Fruit fly (Drosophila melanogaster): Measurements from ENCODE around the gene CG31467.

CG31467 gene

dm6 chr3R:10669950-10670349, 36.7 kb downstream of the CG31467 start:
- TF ChIP-seq esn (GFP tag; optimal IDR thresholded peaks at IDR 0.05) (peak; percentile 36), Lpt (GFP tag; optimal IDR thresholded peaks at IDR 0.05) (no peak), ss (GFP tag; optimal IDR thresholded peaks at IDR 0.05) (no peak), CG10669 (GFP tag; optimal IDR thresholded peaks at IDR 0.05) (peak; percentile 0), vri (GFP tag; optimal IDR thresholded peaks at IDR 0.05) (no peak), Smox (GFP tag; optimal IDR thresholded peaks at IDR 0.05) (peak; percentile 10), CG34406 (GFP tag; optimal IDR thresholded peaks at IDR 0.05) (no peak), CG8632 (GFP tag; optimal IDR thresholded peaks at IDR 0.05) (no peak), topi (GFP tag; optimal IDR thresholded peaks at IDR 0.05) (peak; percentile 39), fkh (GFP tag; optimal IDR thresholded peaks at IDR 0.05) (no peak), achi (GFP tag; optimal IDR thresholded peaks at IDR 0.05) (no peak), dsx (GFP tag; optimal IDR thresholded peaks at IDR 0.05; ENCODE audit: poor library complexity, severe bottlenecking) (peak; percentile 25), CG1621 (tag; optimal IDR thresholded peaks at IDR 0.05) (no peak), CG6276 (GFP tag; optimal IDR thresholded peaks at IDR 0.05) (no peak), Eip78C (GFP tag) (peak; percentile 51), CG4318 (GFP tag; optimal IDR thresholded peaks at IDR 0.05) (no peak), Ets21C (GFP tag; optimal IDR thresholded peaks at IDR 0.05) (no peak), eg (GFP tag; IDR thresholded peaks at IDR 0.05) (no peak), CG8119 (GFP tag; IDR thresholded peaks at IDR 0.05) (no peak), CG32006 (GFP tag; optimal IDR thresholded peaks at IDR 0.05) (no peak), Sox14 (GFP tag; optimal IDR thresholded peaks at IDR 0.05) (no peak), Eip93F (GFP tag; optimal IDR thresholded peaks at IDR 0.05) (no peak), Hr38 (GFP tag; optimal IDR thresholded peaks at IDR 0.05) (no peak), OdsH (GFP tag; optimal IDR thresholded peaks at IDR 0.05) (peak; percentile 11), fd85E (GFP tag; optimal IDR thresholded peaks at IDR 0.05) (no peak), salr (GFP tag; optimal IDR thresholded peaks at IDR 0.05) (no peak), CG31627 (GFP tag; optimal IDR thresholded peaks at IDR 0.05) (peak; percentile 14), svp (GFP tag) (peak; percentile 80), CG3032 (tag; optimal IDR thresholded peaks at IDR 0.05) (peak; percentile 0), CG3919 (GFP tag; optimal IDR thresholded peaks at IDR 0.05) (no peak), CG9139 (GFP tag; optimal IDR thresholded peaks at IDR 0.05) (no peak), CG15336 (GFP tag; IDR thresholded peaks at IDR 0.05) (no peak), CG16779 (tag; optimal IDR thresholded peaks at IDR 0.05) (no peak), Eip75B (GFP tag; optimal IDR thresholded peaks at IDR 0.05) (peak; percentile 4), CG7368 (GFP tag; optimal IDR thresholded peaks at IDR 0.05) (no peak), Ets96B (tag; optimal IDR thresholded peaks at IDR 0.05) (peak; percentile 28), Gug (GFP tag; IDR thresholded peaks at IDR 0.05) (no peak), CG11294 (GFP tag; IDR thresholded peaks at IDR 0.05) (no peak), dac (GFP tag; optimal IDR thresholded peaks at IDR 0.05) (no peak), CG6808 (GFP tag; optimal IDR thresholded peaks at IDR 0.05) (no peak), cyc (GFP tag; optimal IDR thresholded peaks at IDR 0.05) (peak; percentile 15), Met (GFP tag; optimal IDR thresholded peaks at IDR 0.05) (peak; percentile 43), CG6792 (GFP tag; optimal IDR thresholded peaks at IDR 0.05) (no peak), CG11902 (GFP tag; optimal IDR thresholded peaks at IDR 0.05) (no peak), Hr4 (GFP tag; optimal IDR thresholded peaks at IDR 0.05) (no peak), CG6163 (GFP tag; IDR thresholded peaks at IDR 0.05) (no peak), Blimp-1 (GFP tag; optimal IDR thresholded peaks at IDR 0.05) (no peak), CG10631 (GFP tag; optimal IDR thresholded peaks at IDR 0.05) (peak; percentile 3), Sox102F (GFP tag; optimal IDR thresholded peaks at IDR 0.05) (peak; percentile 24), CG8319 (GFP tag; optimal IDR thresholded peaks at IDR 0.05) (no peak), spab (GFP tag; optimal IDR thresholded peaks at IDR 0.05) (no peak), lz (GFP tag; optimal IDR thresholded peaks at IDR 0.05) (peak; percentile 23), Hr39 (GFP tag; optimal IDR thresholded peaks at IDR 0.05) (peak; percentile 36)
